Worm (Caenorhabditis elegans): ENCODE measurements around the gene nhr-52.

DNA sequence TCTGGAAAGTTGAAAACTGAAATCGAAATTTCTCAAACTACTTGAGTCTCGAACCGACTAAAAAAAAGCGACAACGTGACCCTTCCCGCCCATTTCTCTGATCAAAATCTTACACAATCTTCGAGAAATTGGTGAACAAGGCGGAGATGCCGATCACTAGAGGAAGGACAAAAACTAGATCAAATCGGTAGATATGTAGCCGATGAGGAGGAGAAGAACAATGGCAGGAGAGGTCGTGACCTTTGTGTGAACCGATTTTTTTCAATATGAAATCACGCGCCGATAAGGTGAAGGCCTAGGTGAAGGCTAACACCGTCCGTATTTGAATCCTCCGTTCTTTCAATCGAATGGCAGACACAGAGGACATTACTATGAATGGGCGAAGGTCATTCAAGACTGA, 16.3 kb upstream of the nhr-52 start:
- TF ChIP-seq F10E7.11 (tag; optimal IDR thresholded peaks at IDR 0.05) (no peak), unc-62 (GFP tag; optimal IDR thresholded peaks at IDR 0.05) (no peak), dox-1 (GFP tag; IDR thresholded peaks at IDR 0.05) (no peak), athp-1 (tag; optimal IDR thresholded peaks at IDR 0.05) (no peak), F37B4.10 (GFP tag; IDR thresholded peaks at IDR 0.05) (no peak), unc-130 (GFP tag; optimal IDR thresholded peaks at IDR 0.05) (no peak), ama-1 (optimal IDR thresholded peaks at IDR 0.05) (no peak), ama-1 (GFP tag; optimal IDR thresholded peaks at IDR 0.05) (no peak), akir-1 (GFP tag; optimal IDR thresholded peaks at IDR 0.05) (no peak)
